Fruit fly (Drosophila melanogaster): ENCODE measurements around the gene RluA-2.

The RluA-2 gene

DNA sequence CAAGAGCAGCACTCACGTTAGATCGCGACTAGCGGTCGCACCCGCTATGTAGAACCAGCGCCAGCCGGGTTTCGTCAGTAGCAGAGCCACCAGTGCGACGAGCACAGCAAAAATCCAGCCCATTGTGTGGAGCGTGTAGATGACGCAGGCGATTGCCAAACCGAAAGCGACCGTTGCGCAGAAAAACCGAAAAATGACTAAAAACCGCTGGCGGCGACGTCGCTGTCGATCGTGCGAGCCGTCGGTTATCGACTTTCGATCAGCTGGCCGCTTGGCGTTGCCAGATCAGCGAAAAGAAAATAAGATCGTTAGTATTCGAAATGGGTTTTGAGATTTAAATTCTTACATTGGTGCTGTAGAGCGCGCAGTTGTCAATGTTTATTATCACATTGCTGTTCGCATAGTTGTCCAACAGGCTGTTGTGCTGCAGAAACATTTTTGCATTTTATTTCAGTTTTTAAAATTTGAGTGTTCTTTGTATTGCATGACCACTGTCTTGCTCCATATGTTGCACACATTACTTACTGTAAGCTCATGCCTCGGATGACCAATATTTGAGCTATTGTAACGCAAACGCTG is 39.7 kb downstream of the RluA-2 start:
- peak; percentile 56 for TF ChIP-seq Sox14 (GFP tag; optimal IDR thresholded peaks at IDR 0.05)
- peak; percentile 32 for TF ChIP-seq net (GFP tag; optimal IDR thresholded peaks at IDR 0.05)
- TF ChIP-seq CG32006 (GFP tag; optimal IDR thresholded peaks at IDR 0.05) = peak; percentile 21
- peak; percentile 26 for TF ChIP-seq CG9139 (GFP tag; optimal IDR thresholded peaks at IDR 0.05)
- TF ChIP-seq pdm3 (GFP tag; optimal IDR thresholded peaks at IDR 0.05) = peak; percentile 34
- TF ChIP-seq Hr38 (GFP tag; optimal IDR thresholded peaks at IDR 0.05) = no peak
- TF ChIP-seq CG31627 (GFP tag; optimal IDR thresholded peaks at IDR 0.05) = peak; percentile 48
- peak; percentile 18 for TF ChIP-seq CG34406 (GFP tag; optimal IDR thresholded peaks at IDR 0.05)
- no peak for TF ChIP-seq Sox102F (GFP tag; optimal IDR thresholded peaks at IDR 0.05)
- no peak for TF ChIP-seq CG11902 (GFP tag; optimal IDR thresholded peaks at IDR 0.05)
- no peak for TF ChIP-seq Blimp-1 (GFP tag; optimal IDR thresholded peaks at IDR 0.05)
- peak; percentile 60 for TF ChIP-seq Hr4 (GFP tag; optimal IDR thresholded peaks at IDR 0.05)
- peak; percentile 58 for TF ChIP-seq Eip78C (GFP tag)
- no peak for TF ChIP-seq fd85E (GFP tag; optimal IDR thresholded peaks at IDR 0.05)
- no peak for TF ChIP-seq CG11294 (GFP tag; IDR thresholded peaks at IDR 0.05)
- TF ChIP-seq Ets96B (tag; optimal IDR thresholded peaks at IDR 0.05) = peak; percentile 17
- TF ChIP-seq Eip93F (GFP tag; optimal IDR thresholded peaks at IDR 0.05) = peak; percentile 42
- TF ChIP-seq CG15336 (GFP tag; IDR thresholded peaks at IDR 0.05) = peak; percentile 37; the same call in 1 of the 2 replicates
- TF ChIP-seq CG3919 (GFP tag; optimal IDR thresholded peaks at IDR 0.05) = peak; percentile 63
- TF ChIP-seq dac (GFP tag; optimal IDR thresholded peaks at IDR 0.05) = no peak
- TF ChIP-seq eg (GFP tag; IDR thresholded peaks at IDR 0.05) = peak; percentile 71; the same call in 2 of the 3 replicates
- peak; percentile 34 for TF ChIP-seq Hr39 (GFP tag; optimal IDR thresholded peaks at IDR 0.05)
- peak; percentile 30; the same call in 1 of the 3 replicates for TF ChIP-seq CG6163 (GFP tag; IDR thresholded peaks at IDR 0.05)
- peak; percentile 61 for TF ChIP-seq CG7368 (GFP tag; optimal IDR thresholded peaks at IDR 0.05)
- peak; percentile 5 for TF ChIP-seq lz (GFP tag; optimal IDR thresholded peaks at IDR 0.05)
- TF ChIP-seq Lpt (GFP tag; optimal IDR thresholded peaks at IDR 0.05) = peak; percentile 31
- TF ChIP-seq CG3032 (tag; optimal IDR thresholded peaks at IDR 0.05) = no peak
- TF ChIP-seq svp (GFP tag) = peak; percentile 79
- TF ChIP-seq CG10631 (GFP tag; optimal IDR thresholded peaks at IDR 0.05) = peak; percentile 9
- peak; percentile 51 for TF ChIP-seq acj6 (GFP tag; optimal IDR thresholded peaks at IDR 0.05)
- no peak for TF ChIP-seq CG8632 (GFP tag; optimal IDR thresholded peaks at IDR 0.05)
- no peak for TF ChIP-seq fd59A (GFP tag; optimal IDR thresholded peaks at IDR 0.05)
- peak; percentile 81 for TF ChIP-seq CG6854 (GFP tag; optimal IDR thresholded peaks at IDR 0.05)
- TF ChIP-seq esn (GFP tag; optimal IDR thresholded peaks at IDR 0.05) = peak; percentile 46
- TF ChIP-seq Ets21C (GFP tag; optimal IDR thresholded peaks at IDR 0.05) = no peak
- TF ChIP-seq spab (GFP tag; optimal IDR thresholded peaks at IDR 0.05) = no peak
- TF ChIP-seq CG1621 (tag; optimal IDR thresholded peaks at IDR 0.05) = peak; percentile 18
- no peak for TF ChIP-seq Gug (GFP tag; IDR thresholded peaks at IDR 0.05)
- TF ChIP-seq CG4318 (GFP tag; optimal IDR thresholded peaks at IDR 0.05) = no peak
- TF ChIP-seq CG11762 (GFP tag; optimal IDR thresholded peaks at IDR 0.05; ENCODE audit: insufficient read depth) = peak; percentile 21
- peak; percentile 18 for TF ChIP-seq Met (GFP tag; optimal IDR thresholded peaks at IDR 0.05)
- TF ChIP-seq CG6276 (GFP tag; optimal IDR thresholded peaks at IDR 0.05) = peak; percentile 72
- no peak for TF ChIP-seq fkh (GFP tag; optimal IDR thresholded peaks at IDR 0.05)
- TF ChIP-seq CG16779 (tag; optimal IDR thresholded peaks at IDR 0.05) = peak; percentile 20
- peak; percentile 17 for TF ChIP-seq CG8319 (GFP tag; optimal IDR thresholded peaks at IDR 0.05)
- peak; percentile 22 for TF ChIP-seq dsx (GFP tag; optimal IDR thresholded peaks at IDR 0.05; ENCODE audit: poor library complexity, severe bottlenecking)
- peak; percentile 43 for TF ChIP-seq Sox15 (GFP tag; optimal IDR thresholded peaks at IDR 0.05)
- peak; percentile 16 for TF ChIP-seq CG10669 (GFP tag; optimal IDR thresholded peaks at IDR 0.05)
- no peak; the same call in 2 of the 3 replicates for TF ChIP-seq CG8119 (GFP tag; IDR thresholded peaks at IDR 0.05)
- no peak for TF ChIP-seq CG6792 (GFP tag; optimal IDR thresholded peaks at IDR 0.05)
- TF ChIP-seq OdsH (GFP tag; optimal IDR thresholded peaks at IDR 0.05) = peak; percentile 42
- TF ChIP-seq cyc (GFP tag; optimal IDR thresholded peaks at IDR 0.05) = peak; percentile 42

Data from whole organism, prepupa.